Fruit fly (Drosophila melanogaster) whole organism: Measurements from ENCODE around the gene senju.

Source experiments
- Dll ChIP-seq: fragments of >200 bp; optimal IDR thresholded peaks from 2 replicates; lab custom pipeline; 2017
- EcR ChIP-seq, 2 experiments: fragments of >200 bp; optimal IDR thresholded peaks; 2 replicates each; lab custom pipeline; 2017; ENCODE audit warnings: missing biosample characterization in 2 of 2, missing genetic modification characterization in 2 of 2, missing genetic modification reagents in 2 of 2

dm6 chr2L:5036120-5036519 lies 16.5 kb upstream of the senju start:
- TF ChIP-seq EcR (GFP tag; optimal IDR thresholded peaks at IDR 0.05; lab: Kevin White, UChicago) (no peak), Dll (no peak)
